Worm (Caenorhabditis elegans) whole organism, young adult: ENCODE data around the gene ZC262.4.

Experiments
- ama-1 ChIP-seq, 3 experiments: fragments of 150-350 bp in 1 of 3; sonication (generic microtip) in 2 of 3; optimal IDR thresholded peaks; 2 replicates each; lab custom pipeline; 2014 to 2018; ENCODE audit warnings: missing biosample characterization in 2 of 3, missing genetic modification characterization in 2 of 3, missing genetic modification reagents in 2 of 3
- egl-44 ChIP-seq: fragments of 200-800 bp; sonication (Bioruptor generic); IDR thresholded peaks from 2 replicates; pipeline ENCODE4 v1.3.6; 2022; ENCODE audit warnings: missing genetic modification reagents, missing genetic modification characterization, missing compliant biosample characterization
- sdz-38 ChIP-seq: sonication (generic microtip); optimal IDR thresholded peaks from 2 replicates; lab custom pipeline; 2016; ENCODE audit warnings: missing genotype, missing genetic modification characterization, missing compliant biosample characterization
- sea-2 ChIP-seq: fragments of 200-800 bp; sonication (Bioruptor generic); IDR thresholded peaks from 2 replicates; pipeline ENCODE4 v1.3.6; 2022; ENCODE audit warnings: missing genetic modification characterization, missing compliant biosample characterization
- snpc-4 ChIP-seq, 5 experiments: fragments of 150-350 bp in 1 of 5; sonication (generic microtip) in 4 of 5; optimal IDR thresholded peaks; 2 replicates each; lab custom pipeline; 2014 to 2018; ENCODE audit warnings: missing genetic modification characterization in 5 of 5, missing biosample characterization in 3 of 5, antibody characterized with exemption in 2 of 5, mild to moderate bottlenecking in 2 of 5, missing compliant biosample characterization in 2 of 5, missing genotype in 2 of 5, moderate library complexity in 2 of 5, missing genetic modification reagents in 1 of 5
- unc-62 ChIP-seq: fragments of 150-350 bp; optimal IDR thresholded peaks from 2 replicates; lab custom pipeline; 2014; ENCODE audit warnings: missing biosample characterization, missing genetic modification reagents, missing genetic modification characterization

ce11 chrIII:8300860-8301396 lies 33.4 kb downstream of the ZC262.4 start:
- TF ChIP-seq sdz-38 (tag; lab: Kevin White, UChicago) (no peak), ama-1 (optimal IDR thresholded peaks at IDR 0.05; lab: Kevin White, UChicago) (no peak), ama-1 (GFP tag; optimal IDR thresholded peaks at IDR 0.05; lab: Kevin White, UChicago) (no peak), unc-62 (GFP tag; lab: Kevin White, UChicago) (no peak), sea-2 (GFP tag; lab: Robert Waterston, UW) (no peak), snpc-4 (GFP tag; optimal IDR thresholded peaks at IDR 0.05; lab: Kevin White, UChicago) (no peak), snpc-4 (tag; optimal IDR thresholded peaks at IDR 0.05; lab: Kevin White, UChicago) (no peak), egl-44 (no peak)
